Worm (Caenorhabditis elegans): ENCODE data around the gene K08F8.15.
A peak's percentile ranks its signal among the peaks of the same experiment; 100 is the strongest.

K08F8.15 gene

ce11 chrII:8814231-8814630, 47.6 kb downstream of the K08F8.15 start:
- TF ChIP-seq nhr-25 (tag; optimal IDR thresholded peaks at IDR 0.05) (peak; percentile 4), unc-55 (GFP tag; optimal IDR thresholded peaks at IDR 0.05) (no peak)

Data from whole organism, L2 larva.